Fruit fly (Drosophila melanogaster) whole organism, embryonic: ENCODE data around the gene Osi10a.

Experiments used
- Bteb2 ChIP-seq: fragments of 200-800 bp; sonication (Bioruptor generic); optimal IDR thresholded peaks from 2 replicates; lab custom pipeline; 2016; ENCODE audit warnings: missing biosample characterization, missing genetic modification characterization
- CG1024 ChIP-seq: fragments of 200-800 bp; sonication (Bioruptor generic); IDR thresholded peaks from 2 replicates; pipeline ENCODE4 v1.3.6; 2022; ENCODE audit warnings: missing biosample characterization, missing genetic modification characterization
- CG10366 ChIP-seq: fragments of 200-800 bp; sonication (Bioruptor generic); IDR thresholded peaks from 2 replicates; pipeline ENCODE4 v1.3.6; 2022; ENCODE audit warnings: missing biosample characterization, missing genetic modification characterization
- CG10979 ChIP-seq: fragments of 200-800 bp; sonication (Bioruptor generic); optimal IDR thresholded peaks from 2 replicates; lab custom pipeline; 2018; ENCODE audit warnings: missing biosample characterization, mild to moderate bottlenecking, missing genetic modification characterization, moderate library complexity
- CG11504 ChIP-seq: fragments of 200-800 bp; sonication (Bioruptor generic); optimal IDR thresholded peaks from 3 replicates; lab custom pipeline; 2019; ENCODE audit warnings: missing biosample characterization, mild to moderate bottlenecking, missing genetic modification characterization, moderate library complexity
- CG1233 ChIP-seq: fragments of 200-800 bp; sonication (Bioruptor generic); optimal IDR thresholded peaks from 4 replicates; lab custom pipeline; 2018; ENCODE audit warnings: missing biosample characterization, mild to moderate bottlenecking, missing genetic modification characterization
- CG15269 ChIP-seq: fragments of 200-800 bp; sonication (Bioruptor generic); optimal IDR thresholded peaks from 2 replicates; lab custom pipeline; 2018; ENCODE audit warnings: missing biosample characterization, mild to moderate bottlenecking, missing genetic modification characterization, moderate library complexity
- CG1603 ChIP-seq: fragments of 200-800 bp; sonication (Bioruptor generic); optimal IDR thresholded peaks from 2 replicates; lab custom pipeline; 2019; ENCODE audit warnings: missing biosample characterization, mild to moderate bottlenecking, missing genetic modification characterization, moderate library complexity
- CG17359 ChIP-seq: fragments of 200-800 bp; sonication (Bioruptor generic); optimal IDR thresholded peaks from 3 replicates; lab custom pipeline; 2018; ENCODE audit warnings: missing biosample characterization, mild to moderate bottlenecking, missing genetic modification characterization, moderate library complexity
- CG17361 ChIP-seq: fragments of 200-800 bp; sonication (Bioruptor generic); IDR thresholded peaks from 3 replicates; pipeline ENCODE4 v1.3.6; 2022; ENCODE audit warnings: missing biosample characterization, missing genetic modification characterization
- CG18262 ChIP-seq: fragments of 200-800 bp; optimal IDR thresholded peaks from 3 replicates; lab custom pipeline; 2019; ENCODE audit warnings: missing biosample characterization, mild to moderate bottlenecking, missing genetic modification characterization, moderate library complexity
- CG31441 ChIP-seq: fragments of 200-800 bp; sonication (Bioruptor generic); IDR thresholded peaks from 2 replicates; pipeline ENCODE4 v1.3.6; 2022; ENCODE audit warnings: missing biosample characterization, missing genetic modification characterization
- CG33557 ChIP-seq: fragments of 200-800 bp; sonication (Bioruptor generic); optimal IDR thresholded peaks from 2 replicates; lab custom pipeline; 2019; ENCODE audit warnings: missing biosample characterization, mild to moderate bottlenecking, missing genetic modification characterization, moderate library complexity
- CG3407 ChIP-seq: fragments of 200-800 bp; sonication (Bioruptor generic); optimal IDR thresholded peaks from 2 replicates; lab custom pipeline; 2018; ENCODE audit warnings: missing biosample characterization, mild to moderate bottlenecking, missing genetic modification characterization
- CG34224 ChIP-seq: fragments of 200-800 bp; sonication (Bioruptor generic); IDR thresholded peaks from 3 replicates; pipeline ENCODE4 v1.3.6; 2022; ENCODE audit warnings: missing biosample characterization, missing genetic modification characterization; ENCODE audit not compliant: partially characterized antibody
- CG3995 ChIP-seq: fragments of 200-800 bp; sonication (Bioruptor generic); optimal IDR thresholded peaks from 3 replicates; lab custom pipeline; 2016; ENCODE audit warnings: missing biosample characterization, missing genetic modification characterization
- CG6765 ChIP-seq: fragments of 200-800 bp; sonication (Bioruptor generic); optimal IDR thresholded peaks from 3 replicates; lab custom pipeline; 2017; ENCODE audit warnings: missing biosample characterization, mild to moderate bottlenecking, missing genetic modification characterization
- CG7271 ChIP-seq: fragments of 200-800 bp; sonication (Bioruptor generic); optimal IDR thresholded peaks from 2 replicates; lab custom pipeline; 2018; ENCODE audit warnings: missing biosample characterization, mild to moderate bottlenecking, missing genetic modification characterization, moderate library complexity
- CG7839 ChIP-seq: fragments of 200-800 bp; sonication (Bioruptor generic); optimal IDR thresholded peaks from 3 replicates; lab custom pipeline; 2018; ENCODE audit warnings: missing biosample characterization, mild to moderate bottlenecking, missing genetic modification characterization, moderate library complexity
- CG8478 ChIP-seq: fragments of >200 bp; optimal IDR thresholded peaks from 2 replicates; lab custom pipeline; 2018
- CG9797 ChIP-seq: fragments of 200-800 bp; sonication (Bioruptor generic); optimal IDR thresholded peaks from 3 replicates; lab custom pipeline; 2018; ENCODE audit warnings: missing biosample characterization, mild to moderate bottlenecking, missing genetic modification characterization
- ERR ChIP-seq: fragments of 200-800 bp; sonication (Bioruptor generic); optimal IDR thresholded peaks from 2 replicates; lab custom pipeline; 2016; ENCODE audit warnings: missing biosample characterization, missing genetic modification characterization
- Hr3 ChIP-seq: fragments of 200-800 bp; sonication (Bioruptor generic); optimal IDR thresholded peaks from 3 replicates; lab custom pipeline; 2016; ENCODE audit warnings: missing biosample characterization, missing genetic modification characterization
- Hr78 ChIP-seq, 2 experiments: fragments of 200-800 bp in 1 of 2; fragments of >200 bp in 1 of 2; sonication (Bioruptor generic) in 1 of 2; optimal IDR thresholded peaks; 2 replicates each; lab custom pipeline; 2017 to 2019; ENCODE audit warnings: missing biosample characterization in 2 of 2, missing genetic modification characterization in 2 of 2, mild to moderate bottlenecking in 1 of 2, moderate library complexity in 1 of 2
- Max ChIP-seq: fragments of 200-800 bp; sonication (Bioruptor generic); optimal IDR thresholded peaks from 2 replicates; lab custom pipeline; 2016; ENCODE audit warnings: missing biosample characterization, mild to moderate bottlenecking, missing genetic modification characterization
- Med ChIP-seq: fragments of 200-800 bp; sonication (Bioruptor generic); peaks from one replicate; lab custom pipeline; 2016; ENCODE audit warnings: missing biosample characterization, missing genetic modification characterization, mild to moderate bottlenecking, inconsistent platforms, moderate library complexity
- Oli ChIP-seq: fragments of 200-800 bp; sonication (Bioruptor generic); optimal IDR thresholded peaks from 2 replicates; lab custom pipeline; 2018; ENCODE audit warnings: missing biosample characterization, mild to moderate bottlenecking, missing genetic modification characterization, moderate library complexity
- Opbp ChIP-seq: fragments of 200-800 bp; sonication (Bioruptor generic); IDR thresholded peaks from 3 replicates; pipeline ENCODE4 v1.3.6; 2022; ENCODE audit warnings: missing biosample characterization, missing genetic modification characterization; ENCODE audit not compliant: partially characterized antibody
- Side ChIP-seq: fragments of 200-800 bp; sonication (Bioruptor generic); optimal IDR thresholded peaks from 2 replicates; lab custom pipeline; 2016; ENCODE audit warnings: missing biosample characterization, missing genetic modification characterization
- Sry-β ChIP-seq: fragments of 200-800 bp; sonication (Bioruptor generic); optimal IDR thresholded peaks from 2 replicates; lab custom pipeline; 2018; ENCODE audit warnings: missing biosample characterization, mild to moderate bottlenecking, missing genetic modification characterization, moderate library complexity
- Ssrp ChIP-seq: fragments of 200-800 bp; sonication (Bioruptor generic); optimal IDR thresholded peaks from 2 replicates; lab custom pipeline; 2018; ENCODE audit warnings: missing biosample characterization, mild to moderate bottlenecking, missing genetic modification characterization, moderate library complexity
- corto ChIP-seq: fragments of 200-800 bp; sonication (Bioruptor generic); optimal IDR thresholded peaks from 2 replicates; lab custom pipeline; 2016; ENCODE audit warnings: missing biosample characterization, mild to moderate bottlenecking, missing genetic modification characterization, moderate library complexity
- dmrt99B ChIP-seq: fragments of 200-800 bp; sonication (Bioruptor generic); optimal IDR thresholded peaks from 2 replicates; lab custom pipeline; 2018; ENCODE audit warnings: missing biosample characterization, mild to moderate bottlenecking, missing genetic modification characterization, moderate library complexity
- fd64A ChIP-seq: fragments of 200-800 bp; sonication (Bioruptor generic); optimal IDR thresholded peaks from 3 replicates; lab custom pipeline; 2018; ENCODE audit warnings: missing biosample characterization, mild to moderate bottlenecking, missing genetic modification characterization
- grau ChIP-seq: fragments of 200-800 bp; optimal IDR thresholded peaks from 3 replicates; lab custom pipeline; 2019; ENCODE audit warnings: missing biosample characterization, mild to moderate bottlenecking, missing genetic modification characterization, moderate library complexity
- inv ChIP-seq: fragments of 200-800 bp; sonication (Bioruptor generic); IDR thresholded peaks from 2 replicates; pipeline ENCODE4 v1.3.6; 2022; ENCODE audit warnings: missing biosample characterization, missing genetic modification characterization; ENCODE audit not compliant: partially characterized antibody
- jigr1 ChIP-seq: fragments of 200-800 bp; sonication (Bioruptor generic); IDR thresholded peaks from 3 replicates; pipeline ENCODE4 v1.3.6; 2022; ENCODE audit warnings: missing biosample characterization, missing genetic modification characterization
- jumu ChIP-seq: fragments of 200-800 bp; sonication (Bioruptor generic); optimal IDR thresholded peaks from 3 replicates; lab custom pipeline; 2016; ENCODE audit warnings: missing biosample characterization, missing genetic modification characterization
- lola ChIP-seq, 3 experiments: fragments of >200 bp in 2 of 3; fragments of 200-800 bp in 1 of 3; sonication (Bioruptor generic) in 1 of 3; optimal IDR thresholded peaks; 2 replicates each; lab custom pipeline; 2017 to 2019; ENCODE audit warnings: missing biosample characterization in 3 of 3, missing genetic modification characterization in 3 of 3, mild to moderate bottlenecking in 1 of 3, moderate library complexity in 1 of 3
- nmo ChIP-seq: fragments of 200-800 bp; sonication (Bioruptor generic); optimal IDR thresholded peaks from 2 replicates; lab custom pipeline; 2018; ENCODE audit warnings: missing biosample characterization, mild to moderate bottlenecking, missing genetic modification characterization, moderate library complexity
- odd ChIP-seq: fragments of 200-800 bp; sonication (Bioruptor generic); optimal IDR thresholded peaks from 2 replicates; lab custom pipeline; 2017; ENCODE audit warnings: missing biosample characterization, mild to moderate bottlenecking, missing genetic modification characterization
- pho ChIP-seq: fragments of 200-800 bp; sonication (Bioruptor generic); optimal IDR thresholded peaks from 2 replicates; lab custom pipeline; 2016; ENCODE audit warnings: missing biosample characterization, missing genetic modification characterization
- pum ChIP-seq: fragments of 200-800 bp; sonication (Bioruptor generic); optimal IDR thresholded peaks from 2 replicates; lab custom pipeline; 2016; ENCODE audit warnings: missing biosample characterization, missing genetic modification characterization
- row ChIP-seq: fragments of 200-800 bp; sonication (Bioruptor generic); IDR thresholded peaks from 3 replicates; pipeline ENCODE4 v1.3.6; 2022; ENCODE audit warnings: missing biosample characterization, missing genetic modification characterization
- schlank ChIP-seq: fragments of 200-800 bp; sonication (Bioruptor generic); optimal IDR thresholded peaks from 2 replicates; lab custom pipeline; 2018; ENCODE audit warnings: missing biosample characterization, mild to moderate bottlenecking, missing genetic modification characterization
- sob ChIP-seq: fragments of 200-800 bp; sonication (Bioruptor generic); IDR thresholded peaks from 2 replicates; pipeline ENCODE4 v1.3.6; 2022; ENCODE audit warnings: missing biosample characterization, missing genetic modification characterization
- ssp ChIP-seq: fragments of 200-800 bp; sonication (Bioruptor generic); IDR thresholded peaks from 2 replicates; pipeline ENCODE4 v1.3.6; 2022; ENCODE audit warnings: missing biosample characterization, missing genetic modification characterization
- tap ChIP-seq: fragments of 200-800 bp; optimal IDR thresholded peaks from 3 replicates; lab custom pipeline; 2019; ENCODE audit warnings: missing biosample characterization, mild to moderate bottlenecking, missing genetic modification characterization, moderate library complexity
- toy ChIP-seq: fragments of 200-800 bp; sonication (Bioruptor generic); IDR thresholded peaks from 2 replicates; pipeline ENCODE4 v1.3.6; 2022; ENCODE audit warnings: missing biosample characterization, missing genetic modification characterization
- wor ChIP-seq: fragments of 200-800 bp; sonication (Bioruptor generic); IDR thresholded peaks from 2 replicates; pipeline ENCODE4 v1.3.6; 2022; ENCODE audit warnings: missing biosample characterization, missing genetic modification characterization
- zfh1 ChIP-seq: fragments of 200-800 bp; sonication (Bioruptor generic); IDR thresholded peaks from 3 replicates; pipeline ENCODE4 v1.3.6; 2022; ENCODE audit warnings: missing biosample characterization, missing genetic modification characterization

Osi10a gene

DNA sequence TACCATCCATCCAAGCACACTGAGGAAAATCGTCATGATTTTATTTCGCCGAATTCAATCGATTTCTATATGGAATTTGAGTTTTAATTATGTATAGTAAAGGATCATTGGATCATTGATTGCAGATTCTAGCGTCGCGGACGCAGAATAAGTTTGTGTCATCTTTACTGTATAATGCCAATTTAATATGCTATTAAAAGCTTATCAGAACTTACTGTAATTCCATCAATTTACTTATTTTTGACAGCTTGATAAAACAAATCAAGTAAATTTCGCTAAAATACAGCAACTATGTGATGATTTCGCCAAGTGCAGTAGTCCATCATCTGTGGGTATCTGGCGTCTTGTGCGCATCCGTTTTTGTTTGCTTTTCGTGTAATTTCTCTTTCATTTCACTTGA is 30.7 kb upstream of the Osi10a start (continued):
- no peak for TF ChIP-seq CG3995 (GFP tag; lab: Kevin White, UChicago)
- peak; percentile 5 for TF ChIP-seq Ssrp (tag; lab: Kevin White, UChicago)
- TF ChIP-seq CG10979 (tag; lab: Kevin White, UChicago) = peak; percentile 21
- no peak for TF ChIP-seq CG34224 (GFP tag; lab: Robert Waterston, UW)
- no peak for TF ChIP-seq CG1024
- no peak for TF ChIP-seq CG9797 (GFP tag; lab: Kevin White, UChicago)
- TF ChIP-seq CG17361 = 0 out of 3 replicates have a peak, but pooled peaks have one; percentile 31
- TF ChIP-seq pum (GFP tag; lab: Kevin White, UChicago) = no peak
- TF ChIP-seq schlank (tag; lab: Kevin White, UChicago) = no peak
- no peak for TF ChIP-seq inv (GFP tag; lab: Robert Waterston, UW)
- TF ChIP-seq CG17359 (tag; lab: Kevin White, UChicago) = peak; percentile 16
- TF ChIP-seq CG18262 = peak; percentile 19
- TF ChIP-seq Med (GFP tag; lab: Kevin White, UChicago) = peak; percentile 43
- TF ChIP-seq Hr78 (GFP tag; optimal IDR thresholded peaks at IDR 0.05; lab: Kevin White, UChicago) = no peak
- TF ChIP-seq CG11504 (tag; lab: Kevin White, UChicago) = peak; percentile 63
- TF ChIP-seq Side (GFP tag; lab: Kevin White, UChicago) = no peak
- no peak for TF ChIP-seq fd64A (GFP tag; lab: Kevin White, UChicago)
- TF ChIP-seq sob (GFP tag; lab: Robert Waterston, UW) = no peak
- no peak for TF ChIP-seq odd (GFP tag; lab: Kevin White, UChicago)
- TF ChIP-seq Bteb2 (GFP tag; lab: Kevin White, UChicago) = no peak
- peak; percentile 63 for TF ChIP-seq dmrt99B
- peak; percentile 32 for TF ChIP-seq CG1603
- no peak for TF ChIP-seq CG7271 (tag; lab: Kevin White, UChicago)
- TF ChIP-seq zfh1 (GFP tag; lab: Robert Waterston, UW) = no peak
- no peak for TF ChIP-seq CG1233 (GFP tag; lab: Kevin White, UChicago)
- TF ChIP-seq CG8478 = no peak
- TF ChIP-seq jumu (GFP tag; lab: Kevin White, UChicago) = no peak
- no peak for TF ChIP-seq ssp
- TF ChIP-seq CG3407 (GFP tag; lab: Kevin White, UChicago) = no peak
- TF ChIP-seq CG31441 = peak; percentile 42; the same call in 1 of the 2 replicates
- peak; percentile 32 for TF ChIP-seq tap
- no peak for TF ChIP-seq CG6765 (GFP tag; lab: Kevin White, UChicago)
- TF ChIP-seq wor = 0 out of 2 replicates have a peak, but pooled peaks have one; percentile 31
- no peak for TF ChIP-seq grau (tag; lab: Kevin White, UChicago)
- no peak for TF ChIP-seq Hr3 (GFP tag; lab: Kevin White, UChicago)
- TF ChIP-seq CG7839 (tag; lab: Kevin White, UChicago) = peak; percentile 5
- no peak for TF ChIP-seq Sry-β (GFP tag; lab: Kevin White, UChicago)
- TF ChIP-seq CG33557 = no peak
- no peak for TF ChIP-seq ERR
- TF ChIP-seq Opbp = no peak
- 0 out of 3 replicates have a peak, but pooled peaks have one; percentile 8 for TF ChIP-seq row (GFP tag; lab: Robert Waterston, UW)
- peak; percentile 15 for TF ChIP-seq nmo (GFP tag; lab: Kevin White, UChicago)
- no peak for TF ChIP-seq CG10366
- no peak for TF ChIP-seq jigr1
- TF ChIP-seq toy = no peak
- no peak for TF ChIP-seq CG15269 (tag; lab: Kevin White, UChicago)
- TF ChIP-seq pho (GFP tag; lab: Kevin White, UChicago) = no peak
- TF ChIP-seq lola (GFP tag; optimal IDR thresholded peaks at IDR 0.05; lab: Kevin White, UChicago) = no peak
- no peak for TF ChIP-seq corto (GFP tag; lab: Kevin White, UChicago)
- no peak for TF ChIP-seq Max (GFP tag; lab: Kevin White, UChicago)
- TF ChIP-seq Oli = peak; percentile 18
